Worm (Caenorhabditis elegans) whole organism, L2 larva: ENCODE measurements around the gene lact-3.

Experiments used
- R02D3.7 ChIP-seq: fragments of 150-350 bp; optimal IDR thresholded peaks from 2 replicates; lab custom pipeline; 2014; ENCODE audit warnings: missing biosample characterization, missing genetic modification characterization
- ZK546.5 ChIP-seq: sonication (generic microtip); optimal IDR thresholded peaks from 2 replicates; lab custom pipeline; 2017; ENCODE audit warnings: missing biosample characterization, missing genetic modification characterization
- alr-1 ChIP-seq: fragments of 150-350 bp; optimal IDR thresholded peaks from 2 replicates; lab custom pipeline; 2014; ENCODE audit warnings: missing biosample characterization, missing genetic modification characterization
- aly-2 ChIP-seq: fragments of 150-350 bp; optimal IDR thresholded peaks from 2 replicates; lab custom pipeline; 2014; ENCODE audit warnings: missing biosample characterization, missing genetic modification characterization
- ama-1 ChIP-seq: fragments of 150-350 bp; optimal IDR thresholded peaks from 2 replicates; lab custom pipeline; 2018; ENCODE audit warnings: inconsistent platforms
- blmp-1 ChIP-seq: sonication (generic microtip); optimal IDR thresholded peaks from 2 replicates; lab custom pipeline; 2017; ENCODE audit warnings: missing genetic modification characterization, mild to moderate bottlenecking, missing compliant biosample characterization, antibody characterized with exemption, moderate library complexity; ENCODE audit not compliant: insufficient read depth
- ceh-16 ChIP-seq: fragments of 150-350 bp; optimal IDR thresholded peaks from 2 replicates; lab custom pipeline; 2014; ENCODE audit warnings: missing biosample characterization, missing genetic modification characterization
- ceh-82 ChIP-seq: fragments of 150-350 bp; optimal IDR thresholded peaks from 2 replicates; lab custom pipeline; 2014; ENCODE audit warnings: missing biosample characterization, missing genetic modification characterization
- crh-2 ChIP-seq: sonication (generic microtip); optimal IDR thresholded peaks from 2 replicates; lab custom pipeline; 2017; ENCODE audit warnings: missing biosample characterization, missing genetic modification characterization
- dmd-4 ChIP-seq: sonication (generic microtip); optimal IDR thresholded peaks from 2 replicates; lab custom pipeline; 2017; ENCODE audit warnings: missing biosample characterization, missing genetic modification characterization
- elt-1 ChIP-seq: fragments of 150-350 bp; optimal IDR thresholded peaks from 2 replicates; lab custom pipeline; 2014; ENCODE audit warnings: missing biosample characterization, missing genetic modification characterization
- elt-3 ChIP-seq: sonication (generic microtip); optimal IDR thresholded peaks from 2 replicates; lab custom pipeline; 2017; ENCODE audit warnings: missing biosample characterization, missing genetic modification characterization
- fos-1 ChIP-seq: fragments of 150-350 bp; optimal IDR thresholded peaks from 2 replicates; lab custom pipeline; 2014; ENCODE audit warnings: missing biosample characterization, missing genetic modification characterization
- gmeb-1 ChIP-seq: fragments of 150-350 bp; optimal IDR thresholded peaks from 2 replicates; lab custom pipeline; 2014; ENCODE audit warnings: missing biosample characterization, missing genetic modification characterization
- lin-13 ChIP-seq: fragments of 150-350 bp; optimal IDR thresholded peaks from 2 replicates; lab custom pipeline; 2014; ENCODE audit warnings: missing biosample characterization, missing genetic modification reagents, missing genetic modification characterization
- mab-5 ChIP-seq: fragments of 150-350 bp; optimal IDR thresholded peaks from 2 replicates; lab custom pipeline; 2014; ENCODE audit warnings: missing biosample characterization, missing genetic modification characterization
- mbf-1 ChIP-seq: sonication (generic microtip); optimal IDR thresholded peaks from 2 replicates; lab custom pipeline; 2017; ENCODE audit warnings: missing biosample characterization, missing genetic modification characterization
- mdl-1 ChIP-seq, 2 experiments: fragments of 150-350 bp in 1 of 2; sonication (generic microtip) in 1 of 2; optimal IDR thresholded peaks; 2 replicates each; lab custom pipeline; 2017; ENCODE audit warnings: missing biosample characterization in 2 of 2, missing genetic modification characterization in 2 of 2
- nhr-10 ChIP-seq: sonication (generic microtip); optimal IDR thresholded peaks from 2 replicates; lab custom pipeline; 2017; ENCODE audit warnings: missing biosample characterization, missing genetic modification characterization
- nhr-11 ChIP-seq: fragments of 150-350 bp; optimal IDR thresholded peaks from 2 replicates; lab custom pipeline; 2014; ENCODE audit warnings: missing biosample characterization, missing genetic modification characterization
- nhr-129 ChIP-seq: fragments of 150-350 bp; optimal IDR thresholded peaks from 2 replicates; lab custom pipeline; 2014; ENCODE audit warnings: missing biosample characterization, missing genetic modification characterization
- nhr-21 ChIP-seq: fragments of 150-350 bp; optimal IDR thresholded peaks from 2 replicates; lab custom pipeline; 2014; ENCODE audit warnings: missing biosample characterization, missing genetic modification characterization
- nhr-23 ChIP-seq: fragments of 150-350 bp; optimal IDR thresholded peaks from 2 replicates; lab custom pipeline; 2014; ENCODE audit warnings: missing biosample characterization, missing genetic modification reagents, missing genetic modification characterization
- nhr-237 ChIP-seq: fragments of 150-350 bp; optimal IDR thresholded peaks from 2 replicates; lab custom pipeline; 2014; ENCODE audit warnings: missing biosample characterization, missing genetic modification characterization
- nhr-6 ChIP-seq: fragments of 150-350 bp; optimal IDR thresholded peaks from 2 replicates; lab custom pipeline; 2014; ENCODE audit warnings: missing biosample characterization, missing genetic modification characterization
- nhr-77 ChIP-seq: fragments of 150-350 bp; optimal IDR thresholded peaks from 2 replicates; lab custom pipeline; 2014; ENCODE audit warnings: missing biosample characterization, missing genetic modification characterization
- sem-4 ChIP-seq: fragments of 150-350 bp; optimal IDR thresholded peaks from 2 replicates; lab custom pipeline; 2014; ENCODE audit warnings: missing biosample characterization, missing genetic modification reagents, missing genetic modification characterization
- skn-1 ChIP-seq: sonication (generic microtip); optimal IDR thresholded peaks from 2 replicates; lab custom pipeline; 2017; ENCODE audit warnings: missing biosample characterization, missing genetic modification characterization
- sma-3 ChIP-seq: sonication (generic microtip); optimal IDR thresholded peaks from 2 replicates; lab custom pipeline; 2016; ENCODE audit warnings: missing genetic modification reagents, missing genetic modification characterization, missing compliant biosample characterization
- sma-9 ChIP-seq, 2 experiments: fragments of 150-350 bp in 1 of 2; sonication (generic microtip) in 1 of 2; optimal IDR thresholded peaks; 2 replicates each; lab custom pipeline; 2014 to 2016; ENCODE audit warnings: missing genetic modification characterization in 2 of 2, mild to moderate bottlenecking in 1 of 2, missing biosample characterization in 1 of 2, missing compliant biosample characterization in 1 of 2, missing genetic modification reagents in 1 of 2, moderate library complexity in 1 of 2
- unc-62 ChIP-seq: fragments of 150-350 bp; optimal IDR thresholded peaks from 2 replicates; lab custom pipeline; 2014; ENCODE audit warnings: missing biosample characterization, missing genetic modification reagents, missing genetic modification characterization
- zag-1 ChIP-seq: fragments of 150-350 bp; optimal IDR thresholded peaks from 2 replicates; lab custom pipeline; 2014; ENCODE audit warnings: missing biosample characterization, missing genetic modification characterization
- ztf-4 ChIP-seq: fragments of 150-350 bp; optimal IDR thresholded peaks from 2 replicates; lab custom pipeline; 2014; ENCODE audit warnings: missing biosample characterization, missing genetic modification characterization

lact-3 gene

DNA sequence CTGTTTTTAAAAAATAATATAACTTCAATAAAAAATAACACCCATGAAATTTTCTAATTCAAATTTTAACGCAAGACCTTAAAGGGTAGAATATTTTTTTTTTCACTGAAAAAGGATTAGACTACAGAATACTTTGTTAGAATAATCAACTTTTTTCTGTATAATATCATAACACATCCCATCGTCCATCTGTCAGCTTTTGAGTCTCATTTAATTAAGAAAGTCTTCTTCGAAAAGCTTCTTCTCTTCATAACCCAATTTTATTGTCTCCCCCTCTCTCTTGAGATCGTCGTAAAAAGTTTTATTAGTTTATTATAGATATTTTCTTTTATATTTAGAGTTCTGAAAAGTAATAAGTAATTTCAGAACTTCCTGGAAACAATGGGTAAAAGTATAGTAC, 38.6 kb upstream of the lact-3 start:
- TF ChIP-seq lin-13 (GFP tag; lab: Kevin White, UChicago) (no peak), nhr-237 (tag; lab: Kevin White, UChicago) (no peak), skn-1 (no peak)

DNA sequence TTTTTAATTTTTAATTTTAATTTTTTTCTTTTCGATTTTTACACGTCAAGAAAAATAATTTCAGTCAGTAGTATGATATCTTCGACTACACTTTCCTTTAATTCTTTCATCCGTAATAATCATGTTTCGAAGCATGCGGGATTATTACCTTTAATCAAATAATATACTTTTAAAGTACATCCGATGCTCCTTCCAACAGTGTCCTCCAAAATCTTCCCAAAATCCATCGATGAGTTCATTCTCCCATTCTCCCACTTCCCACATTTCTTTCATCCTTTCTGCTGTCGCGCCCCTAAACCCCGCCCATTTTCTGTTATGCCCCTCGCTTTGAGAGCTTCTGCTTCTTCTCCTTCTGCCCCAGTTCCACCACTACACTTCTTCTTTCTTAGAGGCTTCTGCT, 37.2 kb upstream of the lact-3 start, which contains the start of gene lgc-57:
Gene lgc-57 (plus strand): TSS at position 301 of the 400 bp plus-strand sequence.
- TF ChIP-seq sem-4 (tag; lab: Kevin White, UChicago) = no peak
- no peak for TF ChIP-seq nhr-23 (tag; lab: Kevin White, UChicago)
- no peak for TF ChIP-seq dmd-4 (tag; lab: Kevin White, UChicago)
- TF ChIP-seq fos-1 (tag; lab: Kevin White, UChicago) = no peak
- TF ChIP-seq ztf-4 (tag; lab: Kevin White, UChicago) = no peak
- TF ChIP-seq gmeb-1 = no peak
- no peak for TF ChIP-seq nhr-77 (tag; lab: Kevin White, UChicago)
- no peak for TF ChIP-seq unc-62
- TF ChIP-seq crh-2 = no peak

DNA sequence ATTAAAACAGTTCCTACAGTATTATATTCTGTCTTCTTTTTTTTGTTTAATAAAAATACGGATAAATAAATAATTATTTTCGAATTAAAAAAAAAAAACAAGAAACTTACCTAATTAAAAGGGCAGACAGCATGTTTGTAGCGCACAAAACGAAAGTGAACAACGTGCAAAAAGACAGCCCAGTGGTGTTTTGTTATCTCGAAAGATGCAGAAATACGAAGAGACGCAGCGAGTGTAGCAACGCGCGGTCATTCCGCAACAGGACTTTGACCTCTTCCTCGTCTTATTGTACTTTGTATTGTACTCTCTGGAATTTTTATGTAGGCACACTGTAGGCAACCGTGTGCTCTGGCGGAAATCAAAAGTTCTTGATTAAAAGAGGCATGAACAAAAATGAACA, 36.2 kb upstream of the lact-3 start, which contains the start of gene gbh-1:
Gene gbh-1 (minus strand): TSS at position 149 of the 400 bp plus-strand sequence.
- peak in 1 of 2 experiments; percentile 6 for TF ChIP-seq mdl-1 (tag; optimal IDR thresholded peaks at IDR 0.05; lab: Kevin White, UChicago)
- TF ChIP-seq fos-1 (tag; lab: Kevin White, UChicago) = peak; percentile 19
- no peak for TF ChIP-seq ceh-16 (tag; lab: Kevin White, UChicago)
- no peak for TF ChIP-seq nhr-11 (tag; lab: Kevin White, UChicago)
- no peak for TF ChIP-seq gmeb-1
- TF ChIP-seq nhr-10 (tag; lab: Kevin White, UChicago) = no peak
- no peak for TF ChIP-seq mbf-1
- peak; percentile 50 for TF ChIP-seq blmp-1
- TF ChIP-seq nhr-6 = no peak
- peak; percentile 28 for TF ChIP-seq crh-2
- no peak for TF ChIP-seq aly-2 (tag; lab: Kevin White, UChicago)
- no peak for TF ChIP-seq nhr-129 (tag; lab: Kevin White, UChicago)

DNA sequence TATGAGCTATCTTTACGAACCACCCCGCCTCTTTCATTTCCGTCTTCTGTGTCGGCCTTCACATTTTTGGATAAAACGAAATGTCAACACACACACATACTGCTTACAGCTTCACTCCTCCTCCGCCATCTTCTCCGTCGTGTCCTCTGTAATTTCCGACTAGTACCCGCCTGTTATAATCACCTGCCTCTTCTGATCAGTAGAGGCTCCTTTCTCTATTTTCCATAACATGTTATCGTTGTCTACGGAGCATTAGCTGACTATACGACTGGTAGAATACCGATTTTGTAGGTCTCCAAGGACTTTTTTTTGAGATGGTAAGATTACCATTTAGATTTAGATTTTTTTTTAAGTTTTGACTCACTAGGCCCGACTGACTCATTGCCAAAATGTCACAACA, 27.5 kb upstream of the lact-3 start:
- no peak for TF ChIP-seq blmp-1
- TF ChIP-seq sma-9 (GFP tag; optimal IDR thresholded peaks at IDR 0.05; lab: Kevin White, UChicago) = no peak
- no peak for TF ChIP-seq sma-9 (tag; optimal IDR thresholded peaks at IDR 0.05; lab: Kevin White, UChicago)
- no peak for TF ChIP-seq ZK546.5
- TF ChIP-seq, all 48 proteins: peak for 0

DNA sequence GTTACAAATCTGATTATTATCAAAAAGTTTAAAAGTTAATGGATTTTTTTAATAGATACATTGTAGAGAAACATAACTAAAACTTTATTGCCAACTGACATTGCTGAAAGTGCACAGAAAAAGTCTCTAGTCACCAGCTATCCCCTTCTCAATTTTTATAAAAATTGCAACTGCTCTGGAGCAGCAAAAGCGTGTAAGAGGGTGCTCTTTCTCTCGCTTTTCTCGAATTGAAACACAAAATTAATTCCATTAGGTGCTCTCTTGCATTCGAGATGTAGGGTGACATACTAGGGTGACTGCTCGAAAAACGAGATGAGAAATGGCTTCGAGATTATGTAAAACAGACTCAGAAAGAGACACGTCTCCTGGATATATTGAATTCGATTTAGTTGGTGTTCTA, 23.1 kb upstream of the lact-3 start:
- no peak for TF ChIP-seq elt-1 (tag; lab: Kevin White, UChicago)
- no peak for TF ChIP-seq lin-13 (GFP tag; lab: Kevin White, UChicago)
- TF ChIP-seq zag-1 = no peak
- no peak for TF ChIP-seq elt-3 (tag; lab: Kevin White, UChicago)
- TF ChIP-seq dmd-4 (tag; lab: Kevin White, UChicago) = no peak
- TF ChIP-seq R02D3.7 (tag; lab: Kevin White, UChicago) = no peak
- TF ChIP-seq ama-1 (lab: Kevin White, UChicago) = no peak
- TF ChIP-seq, all 48 proteins: peak for 0

DNA sequence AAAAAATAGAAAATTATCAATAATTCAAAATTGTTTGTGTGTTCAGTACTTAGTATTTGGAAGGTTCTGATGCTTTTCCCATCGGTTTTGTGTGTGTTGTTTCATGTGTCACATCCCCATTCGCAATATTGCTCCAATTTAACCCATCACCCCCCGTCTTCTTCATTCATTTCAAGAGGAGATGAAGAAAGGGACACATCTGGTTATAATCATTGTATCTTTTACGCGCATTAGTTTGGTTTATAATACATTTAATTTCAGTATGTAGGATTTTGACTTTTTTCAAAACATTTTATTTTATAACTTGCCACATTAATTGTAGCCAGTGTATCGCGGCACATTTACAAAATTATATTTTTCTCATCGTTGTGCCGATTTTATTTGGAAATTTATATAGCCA, 22.6 kb upstream of the lact-3 start:
- no peak for TF ChIP-seq elt-1 (tag; lab: Kevin White, UChicago)
- TF ChIP-seq mab-5 (tag; lab: Kevin White, UChicago) = no peak
- no peak for TF ChIP-seq mdl-1 (tag; optimal IDR thresholded peaks at IDR 0.05; lab: Kevin White, UChicago)
- no peak for TF ChIP-seq unc-62
- no peak for TF ChIP-seq nhr-77 (tag; lab: Kevin White, UChicago)
- TF ChIP-seq ztf-4 (tag; lab: Kevin White, UChicago) = no peak
- no peak for TF ChIP-seq nhr-11 (tag; lab: Kevin White, UChicago)
- no peak for TF ChIP-seq crh-2
- TF ChIP-seq skn-1 = no peak

DNA sequence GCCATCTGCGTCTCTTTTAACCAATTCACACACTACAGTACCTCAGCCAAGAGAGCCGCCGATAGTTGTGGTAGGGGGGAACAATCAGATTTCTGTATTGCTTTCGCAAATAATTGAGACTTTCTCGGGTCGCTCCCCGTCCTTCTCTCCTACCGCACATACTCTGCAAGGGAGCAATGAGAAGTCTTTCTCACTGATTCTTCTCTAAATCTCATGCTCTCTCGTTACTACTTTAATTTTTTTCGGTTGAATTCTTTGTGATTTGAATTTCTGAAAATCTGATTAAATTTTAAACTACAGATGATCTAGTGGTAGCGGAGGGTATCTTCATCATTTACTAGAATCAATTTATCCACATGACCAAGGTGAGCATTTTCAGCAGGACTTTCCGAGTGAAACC, 17.8 kb upstream of the lact-3 start, which contains the start of gene ptb-1:
Gene ptb-1 (plus strand): TSS at position 301 of the 400 bp plus-strand sequence.
- TF ChIP-seq ceh-82 (tag; lab: Kevin White, UChicago) (no peak), sma-3 (no peak), nhr-11 (tag; lab: Kevin White, UChicago) (no peak), nhr-237 (tag; lab: Kevin White, UChicago) (no peak), nhr-21 (tag; lab: Kevin White, UChicago) (no peak), dmd-4 (tag; lab: Kevin White, UChicago) (no peak), mdl-1 (tag; optimal IDR thresholded peaks at IDR 0.05; lab: Kevin White, UChicago) (no peak), nhr-6 (no peak), alr-1 (tag; lab: Kevin White, UChicago) (no peak)
- TF ChIP-seq, all 48 proteins: peak for 0
